Worm (Caenorhabditis elegans): ENCODE data around the gene T03G6.3.
A peak's percentile ranks its signal among the peaks of the same experiment; 100 is the strongest.

T03G6.3 gene

DNA sequence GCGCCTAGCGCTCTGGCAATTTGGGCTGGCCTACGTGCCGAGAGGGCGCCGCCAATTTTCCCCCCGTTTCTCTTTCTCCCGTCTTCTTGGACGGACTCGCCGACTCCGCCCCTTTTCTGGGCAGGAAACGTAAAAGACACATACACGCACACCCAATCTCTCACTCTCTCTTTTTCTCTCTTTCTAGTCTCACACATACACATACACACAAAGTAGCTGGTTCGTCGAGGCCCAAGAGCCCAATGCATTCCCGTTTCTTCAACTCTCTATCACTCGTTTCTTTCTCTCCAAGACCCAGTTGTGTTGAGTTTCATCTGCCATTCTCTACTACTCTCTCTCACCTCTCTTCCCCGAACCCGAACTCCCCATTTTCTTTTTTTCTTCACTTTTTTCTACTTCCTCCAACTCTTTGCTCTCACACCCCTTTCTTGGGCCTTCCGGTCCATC, 16.7 kb downstream of the T03G6.3 start:
- peak; percentile 79 for TF ChIP-seq him-1 (tag; optimal IDR thresholded peaks at IDR 0.05)
- no peak for TF ChIP-seq dao-5 (tag; optimal IDR thresholded peaks at IDR 0.05)

DNA sequence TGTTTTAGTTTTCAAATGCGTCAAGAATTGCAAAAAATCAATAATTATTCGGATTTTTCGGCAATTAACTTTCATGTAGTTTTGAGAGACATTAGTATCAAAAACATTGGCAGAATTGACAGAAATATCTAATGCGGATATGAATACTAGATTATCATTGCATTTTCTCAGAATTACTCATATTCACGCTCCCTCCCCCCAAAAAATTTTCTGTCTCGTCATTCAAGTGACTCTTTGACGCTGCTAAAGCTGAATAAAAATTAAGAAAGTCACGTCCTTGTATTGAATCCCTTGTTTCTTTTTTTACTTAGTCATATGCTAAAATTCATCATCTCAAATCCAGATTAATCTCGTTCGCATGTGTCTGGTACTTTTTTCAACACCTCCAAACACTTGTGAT, 18.9 kb downstream of the T03G6.3 start:
- no peak for TF ChIP-seq him-1 (tag; optimal IDR thresholded peaks at IDR 0.05)
- no peak for TF ChIP-seq dao-5 (tag; optimal IDR thresholded peaks at IDR 0.05)
- TF ChIP-seq W03F9.2 (tag; optimal IDR thresholded peaks at IDR 0.05): no peak

DNA sequence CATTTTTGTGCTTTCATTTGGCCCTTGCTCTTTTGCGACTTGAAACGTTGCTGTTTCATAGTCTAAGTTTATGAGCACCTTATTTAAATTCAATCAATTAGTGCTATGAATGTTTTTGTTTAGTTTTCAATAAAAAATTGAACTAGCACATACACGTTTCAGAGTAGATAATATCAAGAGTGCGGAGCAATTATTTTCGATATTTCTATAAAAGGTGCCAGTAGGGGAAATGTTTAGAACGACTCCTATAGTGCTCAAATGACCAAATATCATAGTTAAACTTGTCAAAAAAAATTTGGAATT, 19.8 kb downstream of the T03G6.3 start:
- TF ChIP-seq dao-5 (tag; optimal IDR thresholded peaks at IDR 0.05) (no peak), him-1 (tag; optimal IDR thresholded peaks at IDR 0.05) (no peak), W03F9.2 (tag; optimal IDR thresholded peaks at IDR 0.05) (no peak)

DNA sequence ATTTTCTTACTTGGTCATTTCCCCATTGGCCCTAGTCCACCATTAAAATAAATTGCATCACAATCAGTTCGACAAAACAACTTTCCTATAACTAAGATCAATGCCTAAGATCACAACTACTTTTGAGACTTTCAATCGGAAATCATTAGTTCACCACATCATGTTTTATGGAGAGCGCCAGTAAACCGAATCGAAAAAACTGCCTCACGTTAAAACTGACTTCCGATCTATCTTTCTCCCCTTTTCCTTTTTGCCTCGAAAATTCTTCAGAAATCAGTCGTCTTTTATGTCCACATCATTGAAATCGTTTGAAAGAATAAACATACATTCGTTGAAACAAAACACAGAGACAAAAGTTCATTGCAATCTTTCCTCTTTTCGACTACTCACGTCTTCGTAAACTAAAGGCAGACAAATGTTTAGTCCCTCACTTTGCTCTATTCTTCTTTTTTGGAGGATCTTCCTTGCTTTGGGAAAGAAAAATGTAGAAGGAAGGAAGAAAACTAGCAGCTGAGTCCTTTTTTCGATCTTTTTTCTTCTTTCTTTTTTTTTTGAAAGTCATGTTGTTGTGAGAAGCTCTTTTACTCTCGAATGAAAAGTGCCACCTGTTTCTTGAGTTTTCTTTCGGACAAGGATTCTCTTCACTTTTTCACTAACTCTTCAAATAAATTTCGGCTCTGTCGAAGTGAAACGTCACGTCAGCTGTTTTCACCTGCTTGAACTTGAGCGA, 20.3 kb downstream of the T03G6.3 start:
- TF ChIP-seq him-1 (tag; optimal IDR thresholded peaks at IDR 0.05) (peak; percentile 36), dao-5 (tag; optimal IDR thresholded peaks at IDR 0.05) (no peak)

DNA sequence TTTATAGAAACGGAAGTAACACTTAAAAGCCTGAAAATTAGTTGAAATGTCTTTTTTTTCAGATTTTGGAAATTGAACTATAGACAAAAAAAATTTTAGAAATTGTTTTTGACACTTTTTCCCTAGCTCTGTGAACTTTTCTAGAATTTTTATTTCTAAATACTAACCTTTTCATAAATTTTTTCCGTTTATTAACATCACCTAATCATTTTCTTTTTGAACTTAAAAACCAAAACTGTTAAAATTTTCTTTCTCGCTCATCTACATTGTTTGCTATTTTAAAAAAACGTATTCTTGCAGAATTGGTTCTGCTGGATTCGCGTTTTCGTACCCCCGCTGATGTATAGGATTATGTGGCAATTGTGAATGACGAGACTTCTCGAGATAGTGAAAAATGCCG, 21.8 kb downstream of the T03G6.3 start, which contains the start of the genes nhr-40 and T03G6.7:
nhr-40 (plus strand) TSS at position 301 of the 400 bp plus-strand sequence.
T03G6.7 (plus strand) TSS at position 337 of the 400 bp plus-strand sequence.
- no peak for TF ChIP-seq dao-5 (tag; optimal IDR thresholded peaks at IDR 0.05)
- no peak for TF ChIP-seq W03F9.2 (tag; optimal IDR thresholded peaks at IDR 0.05)
- no peak for TF ChIP-seq him-1 (tag; optimal IDR thresholded peaks at IDR 0.05)

DNA sequence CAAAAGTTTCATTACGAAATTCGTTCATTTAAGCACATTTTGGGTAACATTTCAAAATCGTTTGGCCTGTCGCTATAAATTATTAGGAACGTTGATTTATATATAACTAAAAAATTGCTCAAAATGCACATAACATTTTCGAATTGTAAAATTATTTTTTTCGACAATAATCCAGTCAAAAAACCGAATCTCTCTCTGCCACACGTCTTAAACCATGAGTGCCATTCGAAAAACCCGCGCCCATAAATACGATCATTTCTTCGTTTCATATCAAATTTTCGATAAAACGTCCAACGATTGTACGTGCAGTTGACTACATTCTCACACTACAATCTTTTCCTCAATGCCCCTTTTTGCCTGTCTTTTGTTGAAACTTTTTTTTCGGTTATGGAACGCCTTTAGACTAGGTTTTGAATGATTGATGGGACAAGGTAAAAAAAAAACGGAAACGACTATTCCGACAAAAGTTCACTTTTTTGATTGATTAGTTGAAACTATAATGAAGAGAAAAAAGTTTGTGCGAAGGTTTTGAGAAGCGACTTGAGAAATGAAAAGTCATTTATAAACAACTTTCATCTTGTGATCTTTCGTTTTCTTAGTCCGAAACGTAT, 22.8 kb downstream of the T03G6.3 start:
- no peak for TF ChIP-seq W03F9.2 (tag; optimal IDR thresholded peaks at IDR 0.05)
- no peak for TF ChIP-seq him-1 (tag; optimal IDR thresholded peaks at IDR 0.05)
- no peak for TF ChIP-seq dao-5 (tag; optimal IDR thresholded peaks at IDR 0.05)

DNA sequence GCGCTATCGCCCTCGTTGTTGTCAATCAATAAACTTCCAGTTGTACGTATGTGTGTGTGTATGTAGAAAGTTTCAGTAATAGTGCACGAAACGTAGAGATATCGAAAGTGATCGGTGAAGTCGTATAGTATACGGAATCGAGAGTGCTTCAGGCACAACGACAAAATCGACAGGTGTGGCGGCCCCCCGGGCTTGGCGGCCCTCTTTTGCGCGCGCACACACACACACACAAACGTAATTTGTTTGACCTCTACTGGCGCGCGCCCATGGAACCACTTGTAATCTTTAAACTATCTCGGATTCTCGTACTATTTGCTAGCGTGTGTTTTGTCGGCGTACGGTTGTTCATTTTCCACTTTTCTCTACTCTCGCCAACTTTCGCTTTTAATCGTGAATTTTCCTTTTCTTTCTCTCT, 23.9 kb downstream of the T03G6.3 start:
- TF ChIP-seq W03F9.2 (tag; optimal IDR thresholded peaks at IDR 0.05) (no peak), dao-5 (tag; optimal IDR thresholded peaks at IDR 0.05) (no peak), him-1 (tag; optimal IDR thresholded peaks at IDR 0.05) (no peak)

DNA sequence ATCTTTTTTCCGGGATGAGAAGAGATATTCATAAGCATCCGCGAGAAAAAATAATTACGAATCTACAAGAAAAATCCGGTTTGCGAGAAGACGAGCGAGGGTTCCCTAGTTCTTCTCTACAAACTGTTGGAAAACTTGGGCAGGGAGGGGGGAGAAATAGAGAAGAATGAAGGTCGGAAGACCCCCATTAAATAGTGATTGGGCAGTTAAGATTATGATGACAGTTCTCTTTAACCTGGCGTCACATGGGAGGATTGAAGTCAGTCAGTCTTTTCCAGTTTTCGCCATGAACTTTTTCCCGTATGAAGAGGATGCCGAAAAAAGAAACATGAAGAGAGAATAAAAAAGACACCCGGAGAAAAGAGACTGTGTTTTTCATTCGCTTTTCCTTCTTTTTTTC, 24.7 kb downstream of the T03G6.3 start:
- no peak for TF ChIP-seq him-1 (tag; optimal IDR thresholded peaks at IDR 0.05)
- no peak for TF ChIP-seq W03F9.2 (tag; optimal IDR thresholded peaks at IDR 0.05)
- no peak for TF ChIP-seq dao-5 (tag; optimal IDR thresholded peaks at IDR 0.05)

DNA sequence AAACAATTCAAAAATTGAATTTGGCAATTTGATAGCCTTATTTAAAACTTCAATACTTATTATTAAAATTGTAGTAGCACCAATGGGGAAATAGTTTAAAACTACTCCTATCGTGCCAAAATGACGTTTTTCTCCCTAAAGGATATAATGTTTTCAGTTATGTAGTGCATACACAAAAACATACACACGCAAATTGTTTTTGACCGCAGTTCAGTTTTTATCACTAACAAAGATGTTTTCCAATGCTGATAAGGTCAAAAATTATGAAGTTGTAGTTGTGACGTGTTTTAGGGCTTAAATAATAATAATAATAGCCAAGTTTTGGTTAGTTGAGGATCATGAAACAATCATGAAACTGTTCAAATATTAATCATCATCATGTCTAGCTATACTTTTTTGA, 25.5 kb downstream of the T03G6.3 start:
- TF ChIP-seq dao-5 (tag; optimal IDR thresholded peaks at IDR 0.05) (no peak), him-1 (tag; optimal IDR thresholded peaks at IDR 0.05) (no peak), W03F9.2 (tag; optimal IDR thresholded peaks at IDR 0.05) (no peak)

DNA sequence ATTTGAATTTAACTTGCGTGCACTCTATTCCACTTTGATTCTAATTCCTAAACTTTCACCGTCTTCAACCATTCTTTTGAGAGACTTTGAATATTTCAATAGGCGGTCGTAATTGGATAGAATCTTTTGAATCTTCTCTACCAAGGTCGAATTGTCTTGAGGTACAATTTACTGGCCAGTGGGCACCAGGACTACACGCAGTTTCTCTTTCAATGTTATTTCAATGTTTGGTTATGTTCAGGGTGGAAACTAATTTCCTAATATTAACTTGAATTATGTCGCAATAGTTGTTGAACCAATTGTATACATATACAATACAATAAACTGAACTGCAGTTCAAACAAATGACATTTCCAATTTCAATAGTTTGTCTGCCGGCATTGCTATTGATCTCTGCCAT, 27.5 kb downstream of the T03G6.3 start:
- no peak for TF ChIP-seq W03F9.2 (tag; optimal IDR thresholded peaks at IDR 0.05)
- TF ChIP-seq him-1 (tag; optimal IDR thresholded peaks at IDR 0.05): no peak
- no peak for TF ChIP-seq dao-5 (tag; optimal IDR thresholded peaks at IDR 0.05)

DNA sequence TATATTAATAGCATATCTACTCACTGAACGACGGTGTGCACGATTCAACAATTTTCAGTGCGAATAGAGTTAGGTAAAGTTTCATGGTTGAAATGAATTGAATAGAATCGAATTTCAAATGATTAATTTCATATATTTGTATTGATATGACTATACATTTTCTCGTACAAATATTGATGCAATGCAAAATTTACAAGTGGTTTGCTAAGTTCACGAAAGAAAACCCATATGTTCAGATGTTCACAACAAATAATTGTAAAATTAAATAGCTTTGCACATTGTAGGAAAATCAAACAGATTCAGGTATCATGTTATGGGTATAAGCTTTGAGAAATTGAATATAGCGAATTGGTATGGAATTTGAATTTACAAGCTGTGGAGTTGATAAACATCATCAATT, 29.9 kb downstream of the T03G6.3 start, which contains the start of gene H01M10.2:
H01M10.2 (minus strand) TSS at position 101 of the 400 bp plus-strand sequence.
- TF ChIP-seq him-1 (tag; optimal IDR thresholded peaks at IDR 0.05): no peak
- TF ChIP-seq W03F9.2 (tag; optimal IDR thresholded peaks at IDR 0.05): no peak
- no peak for TF ChIP-seq dao-5 (tag; optimal IDR thresholded peaks at IDR 0.05)

DNA sequence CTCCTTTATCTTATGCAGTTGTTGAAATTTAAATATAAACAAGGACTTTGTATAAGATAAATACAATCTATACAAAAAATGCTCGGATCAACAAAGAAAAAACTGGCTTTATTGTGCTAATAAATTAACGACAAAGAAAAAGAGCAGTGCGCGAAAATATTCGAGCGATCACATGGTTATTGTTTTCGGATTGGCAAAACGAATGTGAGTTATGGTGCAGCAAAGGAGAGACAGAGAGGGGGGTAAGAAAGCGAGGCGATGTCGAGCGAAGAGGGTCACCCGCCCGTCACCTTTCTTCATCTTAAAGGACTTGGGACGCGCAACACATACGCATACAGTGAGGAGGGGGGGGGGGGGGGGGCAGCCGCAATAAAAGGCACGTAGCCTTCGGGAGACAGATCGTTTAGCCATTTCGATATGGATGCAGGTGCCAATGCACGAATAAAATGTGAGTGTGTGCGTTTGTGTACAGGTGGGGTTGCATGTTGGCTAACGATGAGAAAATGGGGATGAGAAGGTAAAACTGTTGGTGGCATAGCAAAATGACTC, 32.3 kb downstream of the T03G6.3 start:
- TF ChIP-seq him-1 (tag; optimal IDR thresholded peaks at IDR 0.05) (no peak), dao-5 (tag; optimal IDR thresholded peaks at IDR 0.05) (no peak), W03F9.2 (tag; optimal IDR thresholded peaks at IDR 0.05) (no peak)

DNA sequence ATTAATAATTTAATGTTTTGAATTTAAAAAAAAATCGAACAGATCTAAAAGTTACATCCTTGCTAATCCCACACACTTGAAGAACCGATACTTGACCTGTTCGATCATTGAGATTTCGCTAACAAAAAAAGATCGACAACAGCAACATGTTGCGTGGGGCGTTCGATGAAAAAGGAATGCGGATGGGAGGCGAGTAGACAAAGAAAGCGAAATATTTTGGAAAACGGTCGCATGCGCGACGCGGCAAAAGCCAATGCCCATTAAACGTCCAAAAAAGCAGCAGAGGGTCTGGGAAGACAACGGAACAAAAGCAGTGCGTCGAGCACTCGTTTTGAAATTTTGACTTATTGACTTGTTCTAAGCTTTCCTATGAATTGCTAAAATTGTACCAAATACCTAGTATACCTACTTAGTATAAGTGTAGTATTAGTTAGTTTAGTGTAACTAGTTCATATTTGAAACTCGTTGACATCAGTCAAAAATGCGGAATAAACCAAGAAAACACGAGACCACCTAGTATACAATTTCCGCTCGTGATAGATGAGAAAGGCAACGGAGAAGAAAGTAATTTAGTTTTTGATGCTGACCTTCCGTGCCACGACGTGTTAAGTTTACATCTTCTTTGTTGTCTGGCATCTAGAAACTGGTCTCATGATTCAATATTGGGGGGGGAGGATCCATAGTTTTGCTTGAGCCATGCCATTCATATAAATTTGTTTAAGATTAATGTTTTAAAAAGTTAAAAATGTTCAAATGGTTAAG, 33.5 kb downstream of the T03G6.3 start:
- TF ChIP-seq him-1 (tag; optimal IDR thresholded peaks at IDR 0.05) (no peak), dao-5 (tag; optimal IDR thresholded peaks at IDR 0.05) (no peak), W03F9.2 (tag; optimal IDR thresholded peaks at IDR 0.05) (no peak)

DNA sequence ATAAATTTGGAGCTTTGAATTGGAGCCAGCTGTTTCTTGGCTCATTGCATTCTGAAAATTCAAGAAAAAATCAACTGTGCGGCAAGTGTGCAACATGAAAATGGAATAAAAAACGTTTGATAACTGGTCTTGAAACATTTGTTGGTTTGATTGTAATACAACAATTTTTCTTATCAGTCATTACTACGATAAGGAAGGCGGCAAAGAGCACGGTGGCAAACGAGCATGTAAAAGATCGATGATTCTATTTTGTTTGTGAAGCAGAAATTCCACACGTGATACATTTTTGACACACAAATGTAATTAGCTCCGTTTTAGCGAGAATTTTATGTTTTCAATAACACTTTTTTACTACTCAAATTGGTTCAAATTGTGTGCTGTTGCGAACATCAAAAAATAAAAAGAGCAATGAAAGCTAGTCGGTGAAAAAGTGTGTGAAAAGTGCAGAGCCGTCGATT, 35.0 kb downstream of the T03G6.3 start, which contains the start of gene H01M10.1:
H01M10.1 (minus strand) TSS at position 51 of the 458 bp plus-strand sequence.
- TF ChIP-seq W03F9.2 (tag; optimal IDR thresholded peaks at IDR 0.05): no peak
- TF ChIP-seq him-1 (tag; optimal IDR thresholded peaks at IDR 0.05): no peak
- no peak for TF ChIP-seq dao-5 (tag; optimal IDR thresholded peaks at IDR 0.05)
